Worm (Caenorhabditis elegans): ENCODE results near the gene Y51H4A.24.

DNA sequence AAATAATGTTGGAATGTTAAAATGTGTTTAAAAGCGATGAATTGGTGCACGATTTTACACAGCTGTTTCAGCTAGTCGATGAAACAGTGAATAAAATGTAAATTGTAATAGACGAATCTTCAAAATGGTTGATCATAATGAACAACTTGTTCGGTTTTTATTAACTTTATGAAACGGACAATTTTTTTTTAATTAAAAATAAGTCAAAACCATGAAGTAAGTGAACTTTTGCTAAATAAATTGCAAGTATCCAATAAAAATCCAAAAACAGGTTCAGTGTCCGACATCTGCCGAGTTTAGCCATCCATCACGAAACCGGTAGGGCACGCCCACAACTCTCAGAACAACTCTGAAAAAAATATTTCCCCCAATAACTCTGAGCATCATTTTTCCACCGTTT lies 30.4 kb downstream of the Y51H4A.24 start:
- no peak for TF ChIP-seq him-1 (tag; optimal IDR thresholded peaks at IDR 0.05)
- TF ChIP-seq W03F9.2 (tag; optimal IDR thresholded peaks at IDR 0.05), result no peak
- TF ChIP-seq dao-5 (tag; optimal IDR thresholded peaks at IDR 0.05), result no peak
